Fruit fly (Drosophila melanogaster) whole organism, pupa: ENCODE results near the gene CG12289.

Experiments used
- CG12605 ChIP-seq: fragments of 200-800 bp; sonication (Bioruptor generic); IDR thresholded peaks from 2 replicates; pipeline ENCODE4 v1.3.6; 2022; ENCODE audit warnings: missing biosample characterization, missing genetic modification characterization
- CG32121 ChIP-seq: fragments of 200-800 bp; sonication (Bioruptor generic); IDR thresholded peaks from 2 replicates; pipeline ENCODE4 v1.3.6; 2022; ENCODE audit warnings: missing biosample characterization, missing genetic modification characterization
- EcR ChIP-seq: fragments of 200-800 bp; sonication (Bioruptor generic); optimal IDR thresholded peaks from 3 replicates; lab custom pipeline; 2019; ENCODE audit warnings: missing biosample characterization, missing genetic modification characterization, mild to moderate bottlenecking, moderate library complexity, missing genetic modification reagents
- Snoo ChIP-seq: fragments of 200-800 bp; sonication (Bioruptor generic); optimal IDR thresholded peaks from 3 replicates; lab custom pipeline; 2017; ENCODE audit warnings: missing biosample characterization, mild to moderate bottlenecking, missing genetic modification characterization, inconsistent platforms

dm6 chr3L:11465371-11465914 lies 7.2 kb upstream of the CG12289 start, which contains the start of gene Fum3:
- no peak for TF ChIP-seq CG32121
- TF ChIP-seq EcR, result no peak
- no peak for TF ChIP-seq CG12605 (GFP tag; lab: Robert Waterston, UW)
- no peak for TF ChIP-seq Snoo
